Fruit fly (Drosophila melanogaster): ENCODE measurements around the gene CG1578.

CG1578 gene

dm6 chrX:11816434-11816948, at the start of gene CG1578, which contains the start of gene rudhira (continued):
- TF ChIP-seq gfzf (GFP tag; optimal IDR thresholded peaks at IDR 0.05) (peak; percentile 73), CG2199 (GFP tag; IDR thresholded peaks at IDR 0.05) (no peak), CoRest (tag; optimal IDR thresholded peaks at IDR 0.05) (peak; percentile 64), Eip74EF (GFP tag; optimal IDR thresholded peaks at IDR 0.05) (peak in 1 of 2 experiments; percentile 28), CG2889 (GFP tag; IDR thresholded peaks at IDR 0.05) (no peak), MTF-1 (GFP tag; optimal IDR thresholded peaks at IDR 0.05; ENCODE audit: borderline replicate concordance) (no peak), eve (GFP tag; optimal IDR thresholded peaks at IDR 0.05) (peak in 1 of 2 experiments; percentile 33), Sin3A (optimal IDR thresholded peaks at IDR 0.05) (peak; percentile 39), CG16813 (GFP tag; IDR thresholded peaks at IDR 0.05; ENCODE audit: partially characterized antibody) (0 out of 3 replicates have a peak, but pooled peaks have one; percentile 9), Sry-β (GFP tag; optimal IDR thresholded peaks at IDR 0.05) (no peak), lab (GFP tag; optimal IDR thresholded peaks at IDR 0.05) (no peak), CG13287 (GFP tag; IDR thresholded peaks at IDR 0.05; ENCODE audit: partially characterized antibody) (peak; percentile 12; the same call in 1 of the 2 replicates), bcd (GFP tag; optimal IDR thresholded peaks at IDR 0.05) (peak; percentile 34), nmo (GFP tag; optimal IDR thresholded peaks at IDR 0.05) (peak; percentile 47), chinmo (GFP tag; IDR thresholded peaks at IDR 0.05; ENCODE audit: partially characterized antibody) (no peak), tll (GFP tag; optimal IDR thresholded peaks at IDR 0.05) (no peak), Ets65A (GFP tag) (no peak), CG18764 (GFP tag; optimal IDR thresholded peaks at IDR 0.05) (no peak), pan (optimal IDR thresholded peaks at IDR 0.05) (no peak), pan (GFP tag; optimal IDR thresholded peaks at IDR 0.05 in 1 of 2, IDR thresholded peaks at IDR 0.05 in 1 of 2) (no peak), CG12219 (GFP tag; optimal IDR thresholded peaks at IDR 0.05) (no peak), D (optimal IDR thresholded peaks at IDR 0.05) (no peak), D (GFP tag; optimal IDR thresholded peaks at IDR 0.05) (no peak), chif (GFP tag; optimal IDR thresholded peaks at IDR 0.05) (no peak), knrl (GFP tag; IDR thresholded peaks at IDR 0.05; ENCODE audit: partially characterized antibody) (no peak), CG6254 (GFP tag; optimal IDR thresholded peaks at IDR 0.05) (no peak), Atf6 (GFP tag; IDR thresholded peaks at IDR 0.05) (no peak), tin (GFP tag; optimal IDR thresholded peaks at IDR 0.05) (no peak), phol (tag; optimal IDR thresholded peaks at IDR 0.05) (peak; percentile 39), CG2678 (tag; optimal IDR thresholded peaks at IDR 0.05) (peak; percentile 11), CG12236 (GFP tag; optimal IDR thresholded peaks at IDR 0.05) (no peak), Bgb (GFP tag; IDR thresholded peaks at IDR 0.05; ENCODE audit: partially characterized antibody) (peak; percentile 6; the same call in 1 of the 2 replicates), Doc3 (GFP tag; IDR thresholded peaks at IDR 0.05; ENCODE audit: partially characterized antibody) (no peak), seq (GFP tag; IDR thresholded peaks at IDR 0.05) (no peak), CG10462 (GFP tag; optimal IDR thresholded peaks at IDR 0.05) (no peak), scrt (GFP tag; optimal IDR thresholded peaks at IDR 0.05) (no peak), Dbx (GFP tag; IDR thresholded peaks at IDR 0.05) (no peak), Hey (tag; optimal IDR thresholded peaks at IDR 0.05) (no peak), pho (GFP tag; optimal IDR thresholded peaks at IDR 0.05) (no peak), Med (GFP tag) (peak; percentile 80), zf30C (GFP tag; optimal IDR thresholded peaks at IDR 0.05) (no peak), CG2116 (GFP tag; optimal IDR thresholded peaks at IDR 0.05) (peak; percentile 35), lbe (GFP tag; optimal IDR thresholded peaks at IDR 0.05) (no peak), zen (tag; optimal IDR thresholded peaks at IDR 0.05) (peak; percentile 44), Aef1 (GFP tag; IDR thresholded peaks at IDR 0.05) (no peak), CG32532 (GFP tag; IDR thresholded peaks at IDR 0.05) (no peak), gro (GFP tag; optimal IDR thresholded peaks at IDR 0.05) (no peak), rib (GFP tag; IDR thresholded peaks at IDR 0.05) (0 out of 2 replicates have a peak, but pooled peaks have one; percentile 24), HLHmδ (GFP tag; optimal IDR thresholded peaks at IDR 0.05) (no peak), Scr (GFP tag; IDR thresholded peaks at IDR 0.05; ENCODE audit: partially characterized antibody) (peak; percentile 26; the same call in 1 of the 2 replicates)

Measured in whole organism, embryonic.